Worm (Caenorhabditis elegans): Measurements from ENCODE around the gene rab-6.2.
A peak's percentile ranks its signal among the peaks of the same experiment; 100 is the strongest.
"Not testable (repeated sequence)": the region's sequence is repeated elsewhere in the genome, so short reads cannot be mapped to it uniquely, and the experiment has no call there.

rab-6.2 gene

DNA sequence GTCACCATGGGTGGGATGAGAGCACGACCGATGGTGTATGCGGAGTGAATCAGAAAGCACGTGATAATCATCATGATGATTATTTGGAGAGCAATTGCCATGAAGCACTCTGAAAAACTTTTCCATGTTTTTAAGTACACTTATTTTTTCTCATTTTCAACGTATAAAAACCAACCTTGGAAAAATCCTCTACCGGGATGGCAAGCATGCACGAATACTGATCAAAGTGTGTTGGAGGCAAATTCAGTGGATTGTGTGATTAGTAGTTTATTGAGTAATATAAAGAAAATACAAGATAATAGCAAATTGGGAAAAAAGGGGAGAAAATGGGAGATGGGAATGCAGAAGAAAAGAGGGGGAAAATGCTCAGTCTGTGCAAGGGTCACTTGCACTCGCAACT lies 15.2 kb downstream of the rab-6.2 start, which contains the start of gene T25G12.11:
Gene T25G12.11 (minus strand): TSS at position 101 of the 400 bp plus-strand sequence.
- TF ChIP-seq lin-11 (tag; optimal IDR thresholded peaks at IDR 0.05) (no peak), dmd-4 (tag; optimal IDR thresholded peaks at IDR 0.05) (no peak), nhr-129 (tag; optimal IDR thresholded peaks at IDR 0.05) (no peak), ceh-16 (tag; optimal IDR thresholded peaks at IDR 0.05) (no peak), peb-1 (tag; optimal IDR thresholded peaks at IDR 0.05) (no peak), sma-9 (GFP tag; optimal IDR thresholded peaks at IDR 0.05) (no peak), sma-9 (tag; optimal IDR thresholded peaks at IDR 0.05) (no peak), blmp-1 (tag; optimal IDR thresholded peaks at IDR 0.05; ENCODE audit: insufficient read depth) (no peak), lin-13 (GFP tag; optimal IDR thresholded peaks at IDR 0.05) (no peak), ztf-1 (GFP tag; conservative IDR thresholded peaks at IDR 0.05) (no peak), alr-1 (tag; optimal IDR thresholded peaks at IDR 0.05) (no peak), sma-3 (GFP tag; optimal IDR thresholded peaks at IDR 0.05) (no peak), ZK546.5 (tag; optimal IDR thresholded peaks at IDR 0.05) (no peak), nhr-237 (tag; optimal IDR thresholded peaks at IDR 0.05) (no peak), nhr-10 (tag; optimal IDR thresholded peaks at IDR 0.05) (no peak), nhr-11 (tag; optimal IDR thresholded peaks at IDR 0.05) (no peak), C34F6.9 (tag; optimal IDR thresholded peaks at IDR 0.05) (no peak), crh-2 (tag; optimal IDR thresholded peaks at IDR 0.05) (no peak)

DNA sequence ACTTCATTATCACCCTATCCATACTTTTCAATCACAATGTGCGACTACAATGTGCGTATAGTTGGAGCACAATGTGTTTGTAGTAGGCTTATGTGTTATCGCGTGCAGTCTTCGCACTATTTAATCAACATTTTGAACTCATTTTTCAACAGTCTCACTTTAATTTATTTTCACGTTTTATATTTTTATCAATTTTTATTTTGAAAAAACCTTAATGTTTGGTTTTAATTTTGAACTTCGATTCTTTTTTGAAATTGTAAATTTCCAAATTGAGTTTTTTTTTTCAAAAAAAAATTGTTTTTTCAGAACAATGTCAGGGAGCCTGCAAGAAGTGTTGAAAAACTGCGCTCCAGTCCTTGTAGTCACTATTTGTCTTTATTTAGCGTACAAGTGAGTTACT lies 20.8 kb downstream of the rab-6.2 start, which contains the start of gene T25G12.13:
Gene T25G12.13 (plus strand): TSS at position 301 of the 400 bp plus-strand sequence.
- TF ChIP-seq nhr-23 (tag; optimal IDR thresholded peaks at IDR 0.05) = no peak
- TF ChIP-seq lin-13 (GFP tag; optimal IDR thresholded peaks at IDR 0.05) = no peak
- no peak for TF ChIP-seq alr-1 (tag; optimal IDR thresholded peaks at IDR 0.05)
- TF ChIP-seq sma-3 (GFP tag; optimal IDR thresholded peaks at IDR 0.05) = no peak
- TF ChIP-seq nhr-6 (tag; optimal IDR thresholded peaks at IDR 0.05) = no peak
- no peak for TF ChIP-seq crh-2 (tag; optimal IDR thresholded peaks at IDR 0.05)
- no peak for TF ChIP-seq lin-11 (tag; optimal IDR thresholded peaks at IDR 0.05)

DNA sequence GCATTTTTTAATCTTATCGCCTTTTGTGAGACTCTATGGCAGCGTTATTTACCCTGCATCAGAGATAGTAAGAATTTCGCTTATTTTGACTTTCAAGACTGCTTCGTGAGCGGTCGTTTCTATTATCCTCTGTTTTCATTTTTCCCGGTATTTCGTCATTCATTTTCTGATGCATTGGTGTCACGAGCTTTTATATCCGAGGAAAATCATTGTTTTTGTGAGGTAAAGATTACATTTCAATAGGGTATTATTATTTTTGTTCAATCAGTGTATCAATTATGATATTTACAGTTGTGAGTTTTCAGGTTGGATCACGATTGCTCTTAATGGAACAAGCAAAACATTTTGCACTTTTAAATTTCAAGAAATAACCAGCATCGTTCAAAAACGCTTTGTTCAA lies 25.0 kb downstream of the rab-6.2 start:
- TF ChIP-seq fos-1 (tag; optimal IDR thresholded peaks at IDR 0.05) = peak; percentile 14
- TF ChIP-seq snpc-4 (tag; optimal IDR thresholded peaks at IDR 0.05) = no peak

DNA sequence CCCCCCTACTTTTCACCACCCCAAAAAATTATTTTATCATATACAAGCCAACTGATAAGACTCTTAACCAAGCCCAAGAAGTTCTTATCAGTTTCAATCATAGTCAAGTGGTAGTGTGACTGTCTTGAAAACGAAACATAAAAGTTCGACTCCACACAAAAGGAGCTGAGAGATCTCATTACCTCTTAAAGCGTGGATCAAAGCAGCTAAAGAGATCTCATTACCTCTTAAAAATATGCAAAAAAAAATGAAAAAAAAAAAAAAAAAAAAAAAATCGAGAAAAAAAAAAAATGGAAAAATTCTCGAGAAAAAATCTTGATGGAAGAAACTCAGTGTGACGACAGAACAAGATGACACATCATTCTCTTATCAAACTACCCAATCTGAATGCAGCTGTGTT lies 33.5 kb downstream of the rab-6.2 start:
- TF ChIP-seq fos-1 (tag; optimal IDR thresholded peaks at IDR 0.05) = peak; percentile 63
- TF ChIP-seq sma-9 (GFP tag; optimal IDR thresholded peaks at IDR 0.05) = peak; percentile 10
- TF ChIP-seq sma-9 (tag; optimal IDR thresholded peaks at IDR 0.05) = not testable (repeated sequence)

DNA sequence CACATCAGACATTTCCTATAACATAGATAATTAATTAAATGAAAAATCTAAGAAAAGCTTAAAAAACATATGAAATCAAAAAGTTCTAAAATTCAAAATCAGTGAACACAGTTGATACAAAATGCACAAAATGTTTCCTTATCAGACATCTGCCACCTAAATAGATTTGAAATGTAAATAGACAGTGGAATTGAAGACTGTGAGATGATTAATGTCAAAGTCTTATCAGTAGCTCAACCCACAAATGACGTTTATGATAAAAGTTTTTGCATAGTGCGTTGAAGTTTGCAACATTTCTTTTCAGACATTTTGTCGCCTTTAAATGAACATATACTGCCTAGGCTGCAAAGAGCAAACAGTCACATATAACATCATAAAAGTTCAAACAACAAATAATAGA lies 34.5 kb downstream of the rab-6.2 start, which contains the start of gene Y40C7B.4:
Gene Y40C7B.4 (minus strand): TSS at position 19 of the 400 bp plus-strand sequence.
- TF ChIP-seq blmp-1 (tag; optimal IDR thresholded peaks at IDR 0.05; ENCODE audit: insufficient read depth) (no peak), nhr-77 (tag; optimal IDR thresholded peaks at IDR 0.05) (no peak), dmd-4 (tag; optimal IDR thresholded peaks at IDR 0.05) (no peak), peb-1 (tag; optimal IDR thresholded peaks at IDR 0.05) (no peak), crh-2 (tag; optimal IDR thresholded peaks at IDR 0.05) (peak; percentile 23), elt-1 (tag; optimal IDR thresholded peaks at IDR 0.05) (no peak), ama-1 (optimal IDR thresholded peaks at IDR 0.05) (no peak), unc-55 (GFP tag; optimal IDR thresholded peaks at IDR 0.05) (no peak), fos-1 (tag; optimal IDR thresholded peaks at IDR 0.05) (peak; percentile 93), unc-62 (GFP tag; optimal IDR thresholded peaks at IDR 0.05) (no peak), gmeb-1 (tag; optimal IDR thresholded peaks at IDR 0.05) (peak; percentile 1), C34F6.9 (tag; optimal IDR thresholded peaks at IDR 0.05) (no peak), egl-27 (tag; optimal IDR thresholded peaks at IDR 0.05) (no peak), zag-1 (tag; optimal IDR thresholded peaks at IDR 0.05) (no peak), nhr-129 (tag; optimal IDR thresholded peaks at IDR 0.05) (no peak), skn-1 (tag; optimal IDR thresholded peaks at IDR 0.05) (no peak), sma-3 (GFP tag; optimal IDR thresholded peaks at IDR 0.05) (peak; percentile 41), nhr-23 (tag; optimal IDR thresholded peaks at IDR 0.05) (no peak), mbf-1 (tag; optimal IDR thresholded peaks at IDR 0.05) (no peak), Y55F3AM.14 (GFP tag; optimal IDR thresholded peaks at IDR 0.05) (no peak), sma-9 (GFP tag; optimal IDR thresholded peaks at IDR 0.05) (peak; percentile 89), sma-9 (tag; optimal IDR thresholded peaks at IDR 0.05) (no peak)

All from whole organism, L2 larva.